Worm (Caenorhabditis elegans) whole organism, late embryonic: ENCODE measurements around the gene klp-18.

Experiments used
- ama-1 ChIP-seq: fragments of 150-350 bp; optimal IDR thresholded peaks from 2 replicates; lab custom pipeline; 2014
- elt-2 ChIP-seq: sonication (generic microtip); optimal IDR thresholded peaks from 2 replicates; lab custom pipeline; 2016; ENCODE audit warnings: missing genetic modification reagents, missing genetic modification characterization, missing compliant biosample characterization
- ets-4 ChIP-seq: sonication (generic microtip); optimal IDR thresholded peaks from 2 replicates; lab custom pipeline; 2016; ENCODE audit warnings: missing genetic modification characterization, missing compliant biosample characterization
- lin-11 ChIP-seq: fragments of 200-800 bp; sonication (Bioruptor generic); optimal IDR thresholded peaks from 2 replicates; lab custom pipeline; 2018; ENCODE audit warnings: mild to moderate bottlenecking, missing genetic modification characterization, missing compliant biosample characterization
- nfya-1 ChIP-seq: sonication (generic microtip); optimal IDR thresholded peaks from 2 replicates; lab custom pipeline; 2017; ENCODE audit warnings: missing genetic modification characterization, mild to moderate bottlenecking, missing compliant biosample characterization, antibody characterized with exemption, moderate library complexity
- npax-4 ChIP-seq: sonication (generic microtip); optimal IDR thresholded peaks from 2 replicates; lab custom pipeline; 2016; ENCODE audit warnings: missing genetic modification characterization, missing compliant biosample characterization
- pha-4 ChIP-seq: fragments of 150-350 bp; optimal IDR thresholded peaks from 2 replicates; lab custom pipeline; 2018; ENCODE audit warnings: missing biosample characterization, missing genetic modification reagents, missing genetic modification characterization
- sox-2 ChIP-seq: fragments of 200-800 bp; sonication (Bioruptor generic); IDR thresholded peaks from 2 replicates; pipeline ENCODE4 v1.3.6; 2022; ENCODE audit warnings: missing genetic modification reagents, missing genetic modification characterization, missing compliant biosample characterization
- unc-55 ChIP-seq: sonication (generic microtip); optimal IDR thresholded peaks from 2 replicates; lab custom pipeline; 2017; ENCODE audit warnings: missing biosample characterization, missing genetic modification reagents, missing genetic modification characterization

ce11 chrIV:7036790-7037189, 3.2 kb upstream of the klp-18 start, which contains the start of gene ufl-1:
- TF ChIP-seq sox-2 (GFP tag; lab: Robert Waterston, UW) (no peak), npax-4 (tag; lab: Kevin White, UChicago) (no peak), unc-55 (no peak), pha-4 (no peak), ets-4 (tag; lab: Kevin White, UChicago) (no peak), lin-11 (tag; lab: Kevin White, UChicago) (no peak), nfya-1 (tag; lab: Kevin White, UChicago) (no peak), ama-1 (lab: Kevin White, UChicago) (no peak), elt-2 (tag; lab: Kevin White, UChicago) (no peak)
